Worm (Caenorhabditis elegans) whole organism, L2 larva: ENCODE results near the gene egl-5.

Source experiments
- C34F6.9 ChIP-seq: fragments of 150-350 bp; optimal IDR thresholded peaks from 2 replicates; lab custom pipeline; 2014; ENCODE audit warnings: missing biosample characterization, missing genetic modification characterization
- F13H6.1 ChIP-seq: sonication (generic microtip); optimal IDR thresholded peaks from 2 replicates; lab custom pipeline; 2016; ENCODE audit warnings: missing genetic modification characterization, missing compliant biosample characterization
- ZK546.5 ChIP-seq: sonication (generic microtip); optimal IDR thresholded peaks from 2 replicates; lab custom pipeline; 2017; ENCODE audit warnings: missing biosample characterization, missing genetic modification characterization
- alr-1 ChIP-seq: fragments of 150-350 bp; optimal IDR thresholded peaks from 2 replicates; lab custom pipeline; 2014; ENCODE audit warnings: missing biosample characterization, missing genetic modification characterization
- blmp-1 ChIP-seq: sonication (generic microtip); optimal IDR thresholded peaks from 2 replicates; lab custom pipeline; 2017; ENCODE audit warnings: missing genetic modification characterization, mild to moderate bottlenecking, missing compliant biosample characterization, antibody characterized with exemption, moderate library complexity; ENCODE audit not compliant: insufficient read depth
- ceh-16 ChIP-seq: fragments of 150-350 bp; optimal IDR thresholded peaks from 2 replicates; lab custom pipeline; 2014; ENCODE audit warnings: missing biosample characterization, missing genetic modification characterization
- ceh-82 ChIP-seq: fragments of 150-350 bp; optimal IDR thresholded peaks from 2 replicates; lab custom pipeline; 2014; ENCODE audit warnings: missing biosample characterization, missing genetic modification characterization
- crh-2 ChIP-seq: sonication (generic microtip); optimal IDR thresholded peaks from 2 replicates; lab custom pipeline; 2017; ENCODE audit warnings: missing biosample characterization, missing genetic modification characterization
- elt-1 ChIP-seq: fragments of 150-350 bp; optimal IDR thresholded peaks from 2 replicates; lab custom pipeline; 2014; ENCODE audit warnings: missing biosample characterization, missing genetic modification characterization
- fos-1 ChIP-seq: fragments of 150-350 bp; optimal IDR thresholded peaks from 2 replicates; lab custom pipeline; 2014; ENCODE audit warnings: missing biosample characterization, missing genetic modification characterization
- gmeb-1 ChIP-seq: fragments of 150-350 bp; optimal IDR thresholded peaks from 2 replicates; lab custom pipeline; 2014; ENCODE audit warnings: missing biosample characterization, missing genetic modification characterization
- lin-11 ChIP-seq: fragments of 150-350 bp; sonication (generic microtip); optimal IDR thresholded peaks from 2 replicates; lab custom pipeline; 2014; ENCODE audit warnings: missing biosample characterization, missing genetic modification characterization, inconsistent platforms, mixed read lengths
- lin-39 ChIP-seq: fragments of 150-350 bp; optimal IDR thresholded peaks from 2 replicates; lab custom pipeline; 2014; ENCODE audit warnings: missing biosample characterization, missing genetic modification reagents, missing genetic modification characterization
- lsy-2 ChIP-seq, 2 experiments: fragments of 150-350 bp in 1 of 2; sonication (generic microtip) in 1 of 2; optimal IDR thresholded peaks; 2 replicates each; lab custom pipeline; 2014 to 2017; ENCODE audit warnings: missing biosample characterization in 2 of 2, missing genetic modification characterization in 2 of 2
- mab-5 ChIP-seq: fragments of 150-350 bp; optimal IDR thresholded peaks from 2 replicates; lab custom pipeline; 2014; ENCODE audit warnings: missing biosample characterization, missing genetic modification characterization
- mdl-1 ChIP-seq, 2 experiments: fragments of 150-350 bp in 1 of 2; sonication (generic microtip) in 1 of 2; optimal IDR thresholded peaks; 2 replicates each; lab custom pipeline; 2017; ENCODE audit warnings: missing biosample characterization in 2 of 2, missing genetic modification characterization in 2 of 2
- nhr-10 ChIP-seq: sonication (generic microtip); optimal IDR thresholded peaks from 2 replicates; lab custom pipeline; 2017; ENCODE audit warnings: missing biosample characterization, missing genetic modification characterization
- nhr-12 ChIP-seq: fragments of 150-350 bp; optimal IDR thresholded peaks from 2 replicates; lab custom pipeline; 2014; ENCODE audit warnings: missing biosample characterization, missing genetic modification characterization
- nhr-21 ChIP-seq: fragments of 150-350 bp; optimal IDR thresholded peaks from 2 replicates; lab custom pipeline; 2014; ENCODE audit warnings: missing biosample characterization, missing genetic modification characterization
- nhr-23 ChIP-seq: fragments of 150-350 bp; optimal IDR thresholded peaks from 2 replicates; lab custom pipeline; 2014; ENCODE audit warnings: missing biosample characterization, missing genetic modification reagents, missing genetic modification characterization
- nhr-237 ChIP-seq: fragments of 150-350 bp; optimal IDR thresholded peaks from 2 replicates; lab custom pipeline; 2014; ENCODE audit warnings: missing biosample characterization, missing genetic modification characterization
- nhr-25 ChIP-seq: fragments of 150-350 bp; sonication (generic microtip); optimal IDR thresholded peaks from 3 replicates; lab custom pipeline; 2014; ENCODE audit warnings: missing biosample characterization, missing genetic modification characterization
- nhr-77 ChIP-seq: fragments of 150-350 bp; optimal IDR thresholded peaks from 2 replicates; lab custom pipeline; 2014; ENCODE audit warnings: missing biosample characterization, missing genetic modification characterization
- sem-4 ChIP-seq: fragments of 150-350 bp; optimal IDR thresholded peaks from 2 replicates; lab custom pipeline; 2014; ENCODE audit warnings: missing biosample characterization, missing genetic modification reagents, missing genetic modification characterization
- skn-1 ChIP-seq: sonication (generic microtip); optimal IDR thresholded peaks from 2 replicates; lab custom pipeline; 2017; ENCODE audit warnings: missing biosample characterization, missing genetic modification characterization
- sma-3 ChIP-seq: sonication (generic microtip); optimal IDR thresholded peaks from 2 replicates; lab custom pipeline; 2016; ENCODE audit warnings: missing genetic modification reagents, missing genetic modification characterization, missing compliant biosample characterization
- sma-9 ChIP-seq, 2 experiments: fragments of 150-350 bp in 1 of 2; sonication (generic microtip) in 1 of 2; optimal IDR thresholded peaks; 2 replicates each; lab custom pipeline; 2014 to 2016; ENCODE audit warnings: missing genetic modification characterization in 2 of 2, mild to moderate bottlenecking in 1 of 2, missing biosample characterization in 1 of 2, missing compliant biosample characterization in 1 of 2, missing genetic modification reagents in 1 of 2, moderate library complexity in 1 of 2
- unc-39 ChIP-seq: fragments of 150-350 bp; optimal IDR thresholded peaks from 2 replicates; lab custom pipeline; 2014; ENCODE audit warnings: missing biosample characterization, missing genetic modification characterization
- unc-55 ChIP-seq: fragments of 150-350 bp; sonication (generic microtip); optimal IDR thresholded peaks from 3 replicates; lab custom pipeline; 2014; ENCODE audit warnings: missing biosample characterization, missing genetic modification reagents, missing genetic modification characterization
- ztf-1 ChIP-seq: fragments of 200-800 bp; sonication (Bioruptor generic); conservative IDR thresholded peaks from 2 replicates; pipeline ENCODE4 v1.3.6; 2022; ENCODE audit warnings: missing genetic modification characterization, missing compliant biosample characterization
- ztf-4 ChIP-seq: fragments of 150-350 bp; optimal IDR thresholded peaks from 2 replicates; lab custom pipeline; 2014; ENCODE audit warnings: missing biosample characterization, missing genetic modification characterization

The egl-5 gene

DNA sequence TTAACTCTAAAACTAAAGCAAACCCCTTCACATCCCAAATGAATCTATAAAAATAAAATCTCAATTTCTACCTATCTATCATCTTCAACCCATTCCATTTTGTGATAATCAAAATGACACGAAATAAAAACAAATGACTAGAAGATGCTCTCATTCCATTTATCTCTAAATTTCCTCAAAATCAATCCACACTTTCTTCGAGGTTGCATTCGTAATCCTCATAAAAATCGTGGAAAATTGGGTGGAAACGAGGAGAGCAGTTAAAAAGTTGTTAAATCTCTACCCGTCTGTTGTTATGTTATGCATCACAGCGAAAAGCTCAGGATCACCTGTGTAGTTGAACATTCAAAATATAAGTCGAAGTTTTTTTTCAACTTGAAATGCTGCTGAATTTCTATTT, 7.2 kb upstream of the egl-5 start:
- TF ChIP-seq nhr-237 (tag; lab: Kevin White, UChicago) (no peak), fos-1 (tag; lab: Kevin White, UChicago) (no peak), skn-1 (no peak), mdl-1 (tag; optimal IDR thresholded peaks at IDR 0.05; lab: Kevin White, UChicago) (no peak), gmeb-1 (tag; lab: Kevin White, UChicago) (no peak), unc-55 (GFP tag; lab: Kevin White, UChicago) (no peak), nhr-23 (tag; lab: Kevin White, UChicago) (no peak), mab-5 (tag; lab: Kevin White, UChicago) (no peak), nhr-25 (tag; lab: Kevin White, UChicago) (no peak)
- TF ChIP-seq, all 48 proteins: peak for 0

DNA sequence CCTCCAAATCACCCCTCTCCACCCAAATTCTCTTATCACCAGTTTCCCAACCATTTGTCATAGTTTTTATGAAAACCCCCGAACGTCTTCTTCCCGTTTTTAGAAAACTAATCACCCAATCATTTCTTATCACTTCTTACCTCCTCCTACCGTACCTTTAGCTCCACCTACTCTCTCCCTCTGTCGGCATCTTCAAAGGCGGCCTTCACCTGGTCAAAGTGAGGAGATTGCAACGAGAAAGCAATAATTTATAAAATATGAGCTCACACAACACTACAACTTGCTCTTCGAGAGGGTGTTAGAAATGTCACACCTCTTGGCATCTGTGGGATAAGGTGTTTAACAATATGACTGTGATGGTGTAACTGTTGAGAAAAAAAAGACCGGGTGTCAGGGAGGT, 5.1 kb upstream of the egl-5 start:
- TF ChIP-seq alr-1 (no peak), nhr-21 (tag; lab: Kevin White, UChicago) (no peak), lin-39 (tag; lab: Kevin White, UChicago) (no peak), sma-3 (GFP tag; lab: Kevin White, UChicago) (no peak), mdl-1 (tag; optimal IDR thresholded peaks at IDR 0.05; lab: Kevin White, UChicago) (no peak), blmp-1 (no peak), lin-11 (tag; lab: Kevin White, UChicago) (no peak)

DNA sequence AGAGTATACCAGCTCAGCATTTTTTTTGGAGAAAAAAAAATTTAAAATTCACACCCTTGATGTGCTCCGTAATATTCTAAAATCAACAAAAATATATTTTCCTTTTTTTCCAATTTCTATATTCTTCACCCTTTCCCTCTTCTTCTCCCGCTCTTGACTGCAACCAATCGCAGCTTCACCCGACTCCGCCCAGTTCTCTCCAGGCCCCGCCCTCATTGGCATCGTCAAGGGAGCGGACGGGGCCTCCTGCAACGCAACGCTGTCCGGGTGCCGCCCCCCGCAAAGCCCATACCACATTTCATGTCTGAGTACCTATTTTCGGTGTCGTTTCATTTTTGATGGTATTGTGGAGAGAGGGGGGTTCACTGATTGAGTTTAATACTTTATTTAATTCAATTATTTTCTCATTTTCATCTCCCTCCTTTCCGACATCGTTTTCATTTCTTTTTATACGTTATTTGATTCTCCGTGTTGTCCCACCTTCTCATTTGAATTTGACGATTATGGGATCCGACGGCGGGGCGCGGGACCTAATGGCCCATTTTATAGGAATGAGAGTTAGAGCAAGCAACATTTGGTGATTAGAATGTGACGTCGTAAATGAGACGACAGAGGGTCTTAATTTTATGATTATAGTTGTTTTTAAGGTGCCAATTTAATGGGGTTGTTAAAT, 1.8 kb upstream of the egl-5 start:
- no peak for TF ChIP-seq ceh-82
- no peak for TF ChIP-seq nhr-12 (tag; lab: Kevin White, UChicago)
- peak; percentile 37 for TF ChIP-seq sem-4 (tag; lab: Kevin White, UChicago)
- TF ChIP-seq blmp-1: no peak
- no peak for TF ChIP-seq F13H6.1 (tag; lab: Kevin White, UChicago)
- no peak for TF ChIP-seq unc-39 (tag; lab: Kevin White, UChicago)
- TF ChIP-seq ceh-16 (tag; lab: Kevin White, UChicago): no peak
- no peak for TF ChIP-seq ztf-1 (GFP tag; lab: Robert Waterston, UW)
- TF ChIP-seq lsy-2 (tag; optimal IDR thresholded peaks at IDR 0.05; lab: Kevin White, UChicago): peak; percentile 6 to 37
- TF ChIP-seq nhr-10 (tag; lab: Kevin White, UChicago): no peak
- no peak for TF ChIP-seq unc-55 (GFP tag; lab: Kevin White, UChicago)
- TF ChIP-seq crh-2: no peak
- TF ChIP-seq, all 48 proteins: peak for 2

DNA sequence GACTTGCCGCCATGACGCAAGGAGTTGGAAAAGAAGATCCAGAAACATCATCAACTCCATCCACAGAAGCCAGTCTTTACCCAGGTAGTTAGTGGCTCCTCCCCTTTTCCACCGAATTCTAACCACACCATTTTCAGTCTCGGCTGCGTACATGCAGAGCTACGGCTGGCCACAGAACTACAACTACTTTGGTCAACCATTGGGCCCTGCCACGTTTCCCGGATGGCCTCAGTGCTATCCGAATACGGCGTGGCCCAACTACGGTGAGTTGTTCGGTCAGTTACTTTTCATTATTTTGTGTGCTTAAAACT, 837 bp downstream of the egl-5 start:
- TF ChIP-seq elt-1: no peak
- TF ChIP-seq ceh-82: no peak
- TF ChIP-seq ceh-16 (tag; lab: Kevin White, UChicago): no peak
- no peak for TF ChIP-seq nhr-10 (tag; lab: Kevin White, UChicago)
- no peak for TF ChIP-seq nhr-23 (tag; lab: Kevin White, UChicago)
- TF ChIP-seq skn-1: no peak

DNA sequence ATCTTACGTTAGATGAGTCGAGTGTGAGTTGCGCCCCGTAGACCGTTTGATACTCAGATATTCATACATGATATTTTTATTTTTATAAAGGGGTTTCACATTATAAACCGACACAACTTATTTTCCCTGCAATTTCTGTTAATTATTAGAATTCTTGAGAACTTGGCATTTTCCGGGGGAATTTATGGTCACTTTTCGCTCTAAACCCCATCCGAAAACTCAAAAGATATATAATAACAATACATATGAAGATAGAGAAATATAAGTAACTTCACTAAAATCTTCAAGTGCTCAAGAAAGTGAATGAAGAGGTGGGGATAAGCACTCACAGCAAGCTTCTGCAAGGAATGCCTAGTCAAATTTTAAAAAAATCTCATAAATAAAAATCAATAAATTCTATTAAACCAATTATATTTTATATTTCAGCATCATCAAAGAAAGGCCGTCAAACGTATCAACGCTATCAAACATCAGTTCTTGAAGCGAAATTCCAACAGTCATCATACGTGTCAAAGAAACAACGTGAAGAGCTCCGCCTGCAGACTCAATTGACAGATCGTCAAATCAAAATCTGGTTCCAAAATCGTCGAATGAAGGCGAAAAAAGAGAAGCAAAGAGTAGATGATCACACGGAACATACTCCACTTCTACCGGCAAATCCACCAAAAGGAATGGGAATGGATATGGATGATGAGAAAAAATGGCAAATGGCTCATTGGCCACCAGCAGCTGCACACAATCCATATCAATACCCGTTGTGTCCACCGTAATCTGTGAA, 1.6 kb downstream of the egl-5 start:
- TF ChIP-seq sma-9 (GFP tag; optimal IDR thresholded peaks at IDR 0.05; lab: Kevin White, UChicago) (no peak), sma-9 (tag; optimal IDR thresholded peaks at IDR 0.05; lab: Kevin White, UChicago) (no peak), mab-5 (tag; lab: Kevin White, UChicago) (no peak), nhr-77 (no peak), sem-4 (tag; lab: Kevin White, UChicago) (peak; percentile 100), ztf-4 (tag; lab: Kevin White, UChicago) (no peak), ZK546.5 (tag; lab: Kevin White, UChicago) (no peak), C34F6.9 (no peak), lin-11 (tag; lab: Kevin White, UChicago) (no peak)
